Fruit fly (Drosophila melanogaster) Kc167 (cell line): ENCODE data around the gene TSG101.

ENCODE experiments used
- Myc ChIP-seq: fragments of >200 bp; optimal IDR thresholded peaks from 2 replicates; lab custom pipeline; 2017; ENCODE audit warnings: missing external identifiers
- Sin3A ChIP-seq: fragments of >200 bp; optimal IDR thresholded peaks from 2 replicates; lab custom pipeline; 2018; ENCODE audit warnings: missing external identifiers
- h ChIP-seq: fragments of >200 bp; optimal IDR thresholded peaks from 3 replicates; lab custom pipeline; 2018; ENCODE audit warnings: missing external identifiers
- psq ChIP-seq: fragments of >200 bp; optimal IDR thresholded peaks from 2 replicates; lab custom pipeline; 2017; ENCODE audit warnings: missing external identifiers
- ttk ChIP-seq: sonication (Bioruptor generic); optimal IDR thresholded peaks from 2 replicates; lab custom pipeline; 2017; ENCODE audit warnings: missing external identifiers

DNA sequence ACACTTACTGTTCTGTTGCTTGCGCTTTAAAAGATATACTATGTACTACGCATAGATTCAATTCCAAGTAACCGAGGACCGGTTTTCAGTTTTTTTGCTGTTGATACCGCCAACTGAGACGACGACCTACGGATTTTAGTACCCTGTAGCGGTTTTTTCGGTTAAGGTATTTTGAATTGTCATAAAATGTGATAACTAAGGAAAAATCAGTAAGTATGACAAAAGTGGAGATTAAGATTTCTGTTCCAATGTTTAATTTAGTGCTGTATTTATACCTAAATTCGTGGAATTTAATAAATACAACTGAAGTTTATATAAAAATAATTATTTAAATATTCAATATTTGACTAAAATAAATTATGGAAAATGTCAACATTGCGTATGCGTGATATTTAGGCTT is 39.0 kb downstream of the TSG101 start:
- TF ChIP-seq Myc (lab: Kevin White, UChicago) (no peak), Sin3A (lab: Kevin White, UChicago) (no peak), h (lab: Kevin White, UChicago) (no peak), psq (lab: Kevin White, UChicago) (no peak), ttk (lab: Kevin White, UChicago) (no peak)
